Worm (Caenorhabditis elegans) whole organism, late embryonic: ENCODE measurements around the gene T26H5.14.

Experiments
- K09A11.1 ChIP-seq: sonication (generic microtip); optimal IDR thresholded peaks from 2 replicates; lab custom pipeline; 2017; ENCODE audit warnings: antibody characterized with exemption, mild to moderate bottlenecking, missing genetic modification characterization, missing compliant biosample characterization; ENCODE audit not compliant: insufficient read depth
- T23F11.4 ChIP-seq: fragments of 200-800 bp; sonication (Bioruptor generic); optimal IDR thresholded peaks from 2 replicates; lab custom pipeline; 2018; ENCODE audit warnings: mild to moderate bottlenecking, missing genetic modification characterization, missing compliant biosample characterization
- ama-1 ChIP-seq: fragments of 150-350 bp; optimal IDR thresholded peaks from 2 replicates; lab custom pipeline; 2014
- ceh-14 ChIP-seq: sonication (generic microtip); optimal IDR thresholded peaks from 2 replicates; lab custom pipeline; 2016; ENCODE audit warnings: missing genotype, missing genetic modification characterization, missing compliant biosample characterization
- ceh-18 ChIP-seq: sonication (generic microtip); optimal IDR thresholded peaks from 2 replicates; lab custom pipeline; 2016; ENCODE audit warnings: missing genetic modification characterization, missing compliant biosample characterization
- ceh-19 ChIP-seq: fragments of 200-800 bp; sonication (Bioruptor generic); optimal IDR thresholded peaks from 2 replicates; lab custom pipeline; 2018; ENCODE audit warnings: mild to moderate bottlenecking, missing genetic modification characterization, missing compliant biosample characterization
- ceh-22 ChIP-seq: sonication (generic microtip); optimal IDR thresholded peaks from 2 replicates; lab custom pipeline; 2017; ENCODE audit warnings: missing biosample characterization, missing genetic modification characterization
- ceh-24 ChIP-seq: sonication (generic microtip); optimal IDR thresholded peaks from 2 replicates; lab custom pipeline; 2016; ENCODE audit warnings: mild to moderate bottlenecking, missing genetic modification characterization, missing compliant biosample characterization
- ceh-31 ChIP-seq: sonication (generic microtip); optimal IDR thresholded peaks from 2 replicates; lab custom pipeline; 2016; ENCODE audit warnings: missing genetic modification characterization, missing compliant biosample characterization
- ceh-34 ChIP-seq: sonication (generic microtip); optimal IDR thresholded peaks from 2 replicates; lab custom pipeline; 2016; ENCODE audit warnings: mild to moderate bottlenecking, missing genetic modification characterization, missing compliant biosample characterization
- ceh-6 ChIP-seq: fragments of 200-800 bp; sonication (Bioruptor generic); optimal IDR thresholded peaks from 2 replicates; lab custom pipeline; 2018; ENCODE audit warnings: mild to moderate bottlenecking, missing genetic modification characterization, missing compliant biosample characterization
- che-1 ChIP-seq: sonication (generic microtip); optimal IDR thresholded peaks from 2 replicates; lab custom pipeline; 2016; ENCODE audit warnings: mild to moderate bottlenecking, missing genetic modification characterization, missing compliant biosample characterization
- dmd-4 ChIP-seq: sonication (generic microtip); optimal IDR thresholded peaks from 2 replicates; lab custom pipeline; 2016; ENCODE audit warnings: borderline replicate concordance, missing genetic modification characterization, missing compliant biosample characterization
- elt-2 ChIP-seq: sonication (generic microtip); optimal IDR thresholded peaks from 2 replicates; lab custom pipeline; 2016; ENCODE audit warnings: missing genetic modification reagents, missing genetic modification characterization, missing compliant biosample characterization
- eyg-1 ChIP-seq: sonication (generic microtip); optimal IDR thresholded peaks from 2 replicates; lab custom pipeline; 2016; ENCODE audit warnings: missing genotype, missing genetic modification characterization, missing compliant biosample characterization
- fax-1 ChIP-seq: sonication (generic microtip); optimal IDR thresholded peaks from 2 replicates; lab custom pipeline; 2016; ENCODE audit warnings: missing genotype, missing genetic modification characterization, missing compliant biosample characterization
- fkh-6 ChIP-seq: sonication (generic microtip); optimal IDR thresholded peaks from 2 replicates; lab custom pipeline; 2016; ENCODE audit warnings: missing genetic modification characterization, missing compliant biosample characterization
- gmeb-2 ChIP-seq: sonication (generic microtip); optimal IDR thresholded peaks from 2 replicates; lab custom pipeline; 2016; ENCODE audit warnings: missing genetic modification characterization, inconsistent platforms, missing compliant biosample characterization
- hlh-13 ChIP-seq: fragments of 200-800 bp; sonication (Bioruptor generic); optimal IDR thresholded peaks from 2 replicates; lab custom pipeline; 2018; ENCODE audit warnings: mild to moderate bottlenecking, missing genetic modification characterization, missing compliant biosample characterization
- hlh-15 ChIP-seq: sonication (generic microtip); optimal IDR thresholded peaks from 2 replicates; lab custom pipeline; 2016; ENCODE audit warnings: missing genetic modification characterization, missing compliant biosample characterization
- hlh-30 ChIP-seq: sonication (generic microtip); optimal IDR thresholded peaks from 2 replicates; lab custom pipeline; 2017; ENCODE audit warnings: antibody characterized with exemption, missing genetic modification characterization, missing compliant biosample characterization; ENCODE audit not compliant: insufficient read depth
- hlh-6 ChIP-seq: sonication (generic microtip); optimal IDR thresholded peaks from 2 replicates; lab custom pipeline; 2016; ENCODE audit warnings: missing genotype, missing genetic modification characterization, missing compliant biosample characterization
- lim-6 ChIP-seq: sonication (generic microtip); optimal IDR thresholded peaks from 2 replicates; lab custom pipeline; 2016; ENCODE audit warnings: missing genetic modification characterization, missing compliant biosample characterization
- lin-11 ChIP-seq: fragments of 200-800 bp; sonication (Bioruptor generic); optimal IDR thresholded peaks from 2 replicates; lab custom pipeline; 2018; ENCODE audit warnings: mild to moderate bottlenecking, missing genetic modification characterization, missing compliant biosample characterization
- madf-2 ChIP-seq: sonication (generic microtip); optimal IDR thresholded peaks from 2 replicates; lab custom pipeline; 2017; ENCODE audit warnings: missing genetic modification characterization, missing compliant biosample characterization
- mec-3 ChIP-seq: sonication (generic microtip); optimal IDR thresholded peaks from 2 replicates; lab custom pipeline; 2016; ENCODE audit warnings: borderline replicate concordance, missing genetic modification characterization, missing compliant biosample characterization
- nhr-232 ChIP-seq: sonication (generic microtip); optimal IDR thresholded peaks from 2 replicates; lab custom pipeline; 2016; ENCODE audit warnings: missing genetic modification characterization, missing compliant biosample characterization
- odd-2 ChIP-seq: sonication (generic microtip); optimal IDR thresholded peaks from 2 replicates; lab custom pipeline; 2017; ENCODE audit warnings: antibody characterized with exemption, mild to moderate bottlenecking, missing genetic modification characterization, missing compliant biosample characterization
- pag-3 ChIP-seq: sonication (generic microtip); optimal IDR thresholded peaks from 2 replicates; lab custom pipeline; 2016; ENCODE audit warnings: missing compliant biosample characterization, missing genetic modification characterization, borderline replicate concordance
- pax-1 ChIP-seq: fragments of 150-350 bp; optimal IDR thresholded peaks from 2 replicates; lab custom pipeline; 2014; ENCODE audit warnings: missing biosample characterization, missing genetic modification characterization
- pha-4 ChIP-seq: fragments of 150-350 bp; optimal IDR thresholded peaks from 2 replicates; lab custom pipeline; 2018; ENCODE audit warnings: missing biosample characterization, missing genetic modification reagents, missing genetic modification characterization
- pqm-1 ChIP-seq: sonication (generic microtip); optimal IDR thresholded peaks from 2 replicates; lab custom pipeline; 2016; ENCODE audit warnings: missing genetic modification characterization, missing compliant biosample characterization
- rnt-1 ChIP-seq: sonication (generic microtip); optimal IDR thresholded peaks from 2 replicates; lab custom pipeline; 2016; ENCODE audit warnings: missing genetic modification characterization, missing compliant biosample characterization
- tbx-2 ChIP-seq: sonication (generic microtip); optimal IDR thresholded peaks from 2 replicates; lab custom pipeline; 2016; ENCODE audit warnings: missing genetic modification characterization, missing compliant biosample characterization
- tbx-7 ChIP-seq: sonication (generic microtip); optimal IDR thresholded peaks from 2 replicates; lab custom pipeline; 2016; ENCODE audit warnings: missing genotype, missing genetic modification characterization, missing compliant biosample characterization
- ttx-3 ChIP-seq: sonication (generic microtip); optimal IDR thresholded peaks from 2 replicates; lab custom pipeline; 2016; ENCODE audit warnings: missing genetic modification reagents, missing genetic modification characterization, missing compliant biosample characterization
- unc-42 ChIP-seq: sonication (generic microtip); optimal IDR thresholded peaks from 2 replicates; lab custom pipeline; 2016; ENCODE audit warnings: missing genotype, missing genetic modification characterization, missing compliant biosample characterization
- unc-86 ChIP-seq: sonication (generic microtip); optimal IDR thresholded peaks from 2 replicates; lab custom pipeline; 2016; ENCODE audit warnings: missing genetic modification characterization, missing compliant biosample characterization
- ztf-16 ChIP-seq: sonication (generic microtip); optimal IDR thresholded peaks from 2 replicates; lab custom pipeline; 2017; ENCODE audit warnings: missing genetic modification characterization, missing compliant biosample characterization

Gene T26H5.14

ce11 chrV:15448865-15449264, at the start of gene T26H5.14:
TSS of gene T26H5.14 (plus strand) at chrV:15449165.
- no peak for TF ChIP-seq ama-1 (lab: Kevin White, UChicago)
- no peak for TF ChIP-seq elt-2 (tag; lab: Kevin White, UChicago)
- TF ChIP-seq ttx-3 (tag; lab: Kevin White, UChicago) = no peak
- TF ChIP-seq ztf-16 = no peak
- no peak for TF ChIP-seq pha-4 (tag; lab: Kevin White, UChicago)
- no peak for TF ChIP-seq ceh-6 (GFP tag; lab: Kevin White, UChicago)
- TF ChIP-seq ceh-24 = no peak
- TF ChIP-seq unc-86 (tag; lab: Kevin White, UChicago) = no peak
- TF ChIP-seq ceh-19 = no peak
- no peak for TF ChIP-seq che-1
- no peak for TF ChIP-seq dmd-4 (tag; lab: Kevin White, UChicago)
- TF ChIP-seq pqm-1 (tag; lab: Kevin White, UChicago) = no peak
- no peak for TF ChIP-seq fkh-6
- TF ChIP-seq lin-11 (tag; lab: Kevin White, UChicago) = no peak
- TF ChIP-seq hlh-13 (GFP tag; lab: Kevin White, UChicago) = no peak
- TF ChIP-seq T23F11.4 (GFP tag; lab: Kevin White, UChicago) = no peak
- no peak for TF ChIP-seq pax-1 (tag; lab: Kevin White, UChicago)
- TF ChIP-seq, all 69 proteins: peak for 0

- TF ChIP-seq lim-6 (tag; lab: Kevin White, UChicago) = no peak
- TF ChIP-seq odd-2 (tag; lab: Kevin White, UChicago) = no peak
- no peak for TF ChIP-seq ceh-22 (tag; lab: Kevin White, UChicago)
- no peak for TF ChIP-seq eyg-1 (tag; lab: Kevin White, UChicago)
- TF ChIP-seq unc-42 (tag; lab: Kevin White, UChicago) = no peak
- TF ChIP-seq ceh-14 = no peak
- no peak for TF ChIP-seq hlh-15 (tag; lab: Kevin White, UChicago)
- TF ChIP-seq fax-1 (tag; lab: Kevin White, UChicago) = no peak
- no peak for TF ChIP-seq ceh-31 (tag; lab: Kevin White, UChicago)
- no peak for TF ChIP-seq gmeb-2
- no peak for TF ChIP-seq rnt-1 (tag; lab: Kevin White, UChicago)
- TF ChIP-seq ceh-24 = no peak
- TF ChIP-seq mec-3 (tag; lab: Kevin White, UChicago) = no peak
- TF ChIP-seq ttx-3 (tag; lab: Kevin White, UChicago) = no peak
- TF ChIP-seq ama-1 (lab: Kevin White, UChicago) = no peak
Observed at ce11 chrV:15399691-15400377, 49.1 kb upstream of the T26H5.14 start, which contains the start of the genes T06E6.15 and sri-7. TSS of gene T06E6.15 (minus strand) at chrV:15399791. TSS of gene sri-7 (plus strand) at chrV:15400327.

- TF ChIP-seq ceh-19 = no peak
- TF ChIP-seq hlh-6 = no peak
- no peak for TF ChIP-seq ceh-14
- no peak for TF ChIP-seq ceh-34
- no peak for TF ChIP-seq madf-2 (tag; lab: Kevin White, UChicago)
- TF ChIP-seq T23F11.4 (GFP tag; lab: Kevin White, UChicago) = no peak
- TF ChIP-seq pag-3 = no peak
- TF ChIP-seq dmd-4 (tag; lab: Kevin White, UChicago) = no peak
- no peak for TF ChIP-seq hlh-30
- TF ChIP-seq gmeb-2 = no peak
- no peak for TF ChIP-seq K09A11.1 (tag; lab: Kevin White, UChicago)
- no peak for TF ChIP-seq tbx-2 (tag; lab: Kevin White, UChicago)
- no peak for TF ChIP-seq eyg-1 (tag; lab: Kevin White, UChicago)
- TF ChIP-seq tbx-7 (tag; lab: Kevin White, UChicago) = no peak
- no peak for TF ChIP-seq nhr-232
- TF ChIP-seq ceh-18 = no peak
Observed at ce11 chrV:15401856-15402314, 47.1 kb upstream of the T26H5.14 start, which contains the start of gene fbxa-135. TSS of gene fbxa-135 (plus strand) at chrV:15402264.
